Fruit fly (Drosophila melanogaster) whole organism, embryonic: ENCODE measurements around the gene CG5180.

ENCODE experiments used
- B-H1 ChIP-seq: fragments of 200-800 bp; sonication (Bioruptor generic); IDR thresholded peaks from 3 replicates; pipeline ENCODE4 v1.3.6; 2022; ENCODE audit warnings: missing biosample characterization, missing genetic modification characterization
- B-H2 ChIP-seq: fragments of 200-800 bp; sonication (Bioruptor generic); optimal IDR thresholded peaks from 2 replicates; lab custom pipeline; 2018; ENCODE audit warnings: missing biosample characterization, mild to moderate bottlenecking, missing genetic modification characterization
- CG10543 ChIP-seq: fragments of 200-800 bp; sonication (Bioruptor generic); optimal IDR thresholded peaks from 3 replicates; lab custom pipeline; 2017; ENCODE audit warnings: missing biosample characterization, mild to moderate bottlenecking, missing genetic modification characterization, moderate library complexity
- CG10979 ChIP-seq: fragments of 200-800 bp; sonication (Bioruptor generic); optimal IDR thresholded peaks from 2 replicates; lab custom pipeline; 2018; ENCODE audit warnings: missing biosample characterization, mild to moderate bottlenecking, missing genetic modification characterization, moderate library complexity
- CG11560 ChIP-seq: fragments of 200-800 bp; sonication (Bioruptor generic); IDR thresholded peaks from 3 replicates; pipeline ENCODE4 v1.3.6; 2022; ENCODE audit warnings: missing biosample characterization, missing genetic modification characterization
- CG12071 ChIP-seq: fragments of 200-800 bp; sonication (Bioruptor generic); optimal IDR thresholded peaks from 3 replicates; lab custom pipeline; 2018; ENCODE audit warnings: missing biosample characterization, mild to moderate bottlenecking, missing genetic modification characterization
- CG12769 ChIP-seq: fragments of 200-800 bp; sonication (Bioruptor generic); optimal IDR thresholded peaks from 2 replicates; lab custom pipeline; 2019; ENCODE audit warnings: missing biosample characterization, mild to moderate bottlenecking, missing genetic modification characterization, moderate library complexity
- CG14014 ChIP-seq: fragments of 200-800 bp; sonication (Bioruptor generic); IDR thresholded peaks from 2 replicates; pipeline ENCODE4 v1.3.6; 2022; ENCODE audit warnings: missing biosample characterization, missing genetic modification characterization
- CG14860 ChIP-seq: fragments of 200-800 bp; sonication (Bioruptor generic); IDR thresholded peaks from 3 replicates; pipeline ENCODE4 v1.3.6; 2022; ENCODE audit warnings: missing biosample characterization, missing genetic modification characterization; ENCODE audit not compliant: partially characterized antibody
- CG15011 ChIP-seq: fragments of 200-800 bp; sonication (Bioruptor generic); optimal IDR thresholded peaks from 3 replicates; lab custom pipeline; 2018; ENCODE audit warnings: missing biosample characterization, mild to moderate bottlenecking, missing genetic modification characterization
- CG15269 ChIP-seq: fragments of 200-800 bp; sonication (Bioruptor generic); optimal IDR thresholded peaks from 2 replicates; lab custom pipeline; 2018; ENCODE audit warnings: missing biosample characterization, mild to moderate bottlenecking, missing genetic modification characterization, moderate library complexity
- CG15479 ChIP-seq: fragments of 200-800 bp; sonication (Bioruptor generic); optimal IDR thresholded peaks from 3 replicates; lab custom pipeline; 2019; ENCODE audit warnings: missing biosample characterization, mild to moderate bottlenecking, missing genetic modification characterization, moderate library complexity
- CG1603 ChIP-seq: fragments of 200-800 bp; sonication (Bioruptor generic); optimal IDR thresholded peaks from 2 replicates; lab custom pipeline; 2019; ENCODE audit warnings: missing biosample characterization, mild to moderate bottlenecking, missing genetic modification characterization, moderate library complexity
- CG17186 ChIP-seq: fragments of 200-800 bp; sonication (Bioruptor generic); optimal IDR thresholded peaks from 3 replicates; lab custom pipeline; 2017; ENCODE audit warnings: missing biosample characterization, missing genetic modification reagents, missing genetic modification characterization
- CG17612 ChIP-seq: fragments of 200-800 bp; sonication (Bioruptor generic); IDR thresholded peaks from 2 replicates; pipeline ENCODE4 v1.3.6; 2022; ENCODE audit warnings: missing biosample characterization, missing genetic modification characterization
- CG1832 ChIP-seq: fragments of 200-800 bp; sonication (Bioruptor generic); optimal IDR thresholded peaks from 2 replicates; lab custom pipeline; 2017; ENCODE audit warnings: missing biosample characterization, mild to moderate bottlenecking, missing genetic modification characterization, inconsistent platforms
- CG30020 ChIP-seq: fragments of 200-800 bp; optimal IDR thresholded peaks from 2 replicates; lab custom pipeline; 2019; ENCODE audit warnings: missing biosample characterization, mild to moderate bottlenecking, missing genetic modification characterization, moderate library complexity
- CG3065 ChIP-seq: fragments of 200-800 bp; sonication (Bioruptor generic); optimal IDR thresholded peaks from 2 replicates; lab custom pipeline; 2016; ENCODE audit warnings: missing biosample characterization, missing genetic modification characterization
- CG31365 ChIP-seq: fragments of 200-800 bp; sonication (Bioruptor generic); optimal IDR thresholded peaks from 2 replicates; lab custom pipeline; 2018; ENCODE audit warnings: missing biosample characterization, mild to moderate bottlenecking, missing genetic modification characterization
- CG32767 ChIP-seq: fragments of 200-800 bp; sonication (Bioruptor generic); IDR thresholded peaks from 2 replicates; pipeline ENCODE4 v1.3.6; 2022; ENCODE audit warnings: missing biosample characterization, missing genetic modification characterization
- CG4424 ChIP-seq: fragments of 200-800 bp; sonication (Bioruptor generic); optimal IDR thresholded peaks from 3 replicates; lab custom pipeline; 2016; ENCODE audit warnings: missing biosample characterization, missing genetic modification characterization
- CG5180 ChIP-seq: fragments of 200-800 bp; sonication (Bioruptor generic); optimal IDR thresholded peaks from 3 replicates; lab custom pipeline; 2017; ENCODE audit warnings: missing biosample characterization, missing genetic modification characterization, mild to moderate bottlenecking, moderate library complexity, missing genetic modification reagents
- CG6765 ChIP-seq: fragments of 200-800 bp; sonication (Bioruptor generic); optimal IDR thresholded peaks from 3 replicates; lab custom pipeline; 2017; ENCODE audit warnings: missing biosample characterization, mild to moderate bottlenecking, missing genetic modification characterization
- CG6854 ChIP-seq: fragments of 200-800 bp; sonication (Bioruptor generic); optimal IDR thresholded peaks from 3 replicates; lab custom pipeline; 2017; ENCODE audit warnings: missing biosample characterization, mild to moderate bottlenecking, missing genetic modification characterization
- CG8765 ChIP-seq: fragments of 200-800 bp; sonication (Bioruptor generic); IDR thresholded peaks from 2 replicates; pipeline ENCODE4 v1.3.6; 2022; ENCODE audit warnings: missing biosample characterization, missing genetic modification characterization
- CG9215 ChIP-seq: fragments of 200-800 bp; sonication (Bioruptor generic); IDR thresholded peaks from 2 replicates; pipeline ENCODE4 v1.3.6; 2022; ENCODE audit warnings: missing biosample characterization, missing genetic modification characterization
- CG9932 ChIP-seq: fragments of 200-800 bp; sonication (Bioruptor generic); IDR thresholded peaks from 2 replicates; pipeline ENCODE4 v1.3.6; 2022; ENCODE audit warnings: missing biosample characterization, missing genetic modification characterization
- CHES-1-like ChIP-seq: fragments of 200-800 bp; sonication (Bioruptor generic); optimal IDR thresholded peaks from 2 replicates; lab custom pipeline; 2016; ENCODE audit warnings: missing biosample characterization, missing genetic modification characterization
- Dfd ChIP-seq, 2 experiments: fragments of >200 bp; optimal IDR thresholded peaks; 2 replicates each; lab custom pipeline; 2017; ENCODE audit warnings: missing biosample characterization in 2 of 2, missing genetic modification characterization in 2 of 2
- Hr78 ChIP-seq, 2 experiments: fragments of 200-800 bp in 1 of 2; fragments of >200 bp in 1 of 2; sonication (Bioruptor generic) in 1 of 2; optimal IDR thresholded peaks; 2 replicates each; lab custom pipeline; 2017 to 2019; ENCODE audit warnings: missing biosample characterization in 2 of 2, missing genetic modification characterization in 2 of 2, mild to moderate bottlenecking in 1 of 2, moderate library complexity in 1 of 2
- Meics ChIP-seq: fragments of 200-800 bp; sonication (Bioruptor generic); optimal IDR thresholded peaks from 2 replicates; lab custom pipeline; 2017; ENCODE audit warnings: missing biosample characterization, mild to moderate bottlenecking, missing genetic modification characterization
- Side ChIP-seq: fragments of 200-800 bp; sonication (Bioruptor generic); optimal IDR thresholded peaks from 2 replicates; lab custom pipeline; 2016; ENCODE audit warnings: missing biosample characterization, missing genetic modification characterization
- Sin3A ChIP-seq: fragments of >200 bp; optimal IDR thresholded peaks from 2 replicates; lab custom pipeline; 2018
- Sox102F ChIP-seq: fragments of 200-800 bp; sonication (Bioruptor generic); optimal IDR thresholded peaks from 2 replicates; lab custom pipeline; 2018; ENCODE audit warnings: missing biosample characterization, mild to moderate bottlenecking, missing genetic modification characterization, moderate library complexity
- YL-1 ChIP-seq: fragments of 200-800 bp; sonication (Bioruptor generic); optimal IDR thresholded peaks from 3 replicates; lab custom pipeline; 2017; ENCODE audit warnings: missing biosample characterization, mild to moderate bottlenecking, missing genetic modification characterization
- bab2 ChIP-seq: fragments of 200-800 bp; sonication (Bioruptor generic); optimal IDR thresholded peaks from 2 replicates; lab custom pipeline; 2016; ENCODE audit warnings: missing biosample characterization, missing genetic modification characterization
- bigmax ChIP-seq: fragments of 200-800 bp; sonication (Bioruptor generic); optimal IDR thresholded peaks from 2 replicates; lab custom pipeline; 2018; ENCODE audit warnings: missing biosample characterization, mild to moderate bottlenecking, missing genetic modification characterization
- grau ChIP-seq: fragments of 200-800 bp; optimal IDR thresholded peaks from 3 replicates; lab custom pipeline; 2019; ENCODE audit warnings: missing biosample characterization, mild to moderate bottlenecking, missing genetic modification characterization, moderate library complexity
- gt ChIP-seq: fragments of 200-800 bp; sonication (Bioruptor generic); IDR thresholded peaks from 2 replicates; pipeline ENCODE4 v1.3.6; 2022; ENCODE audit warnings: missing biosample characterization, missing genetic modification characterization
- insv ChIP-seq, 2 experiments: fragments of 200-800 bp; sonication (Bioruptor generic); optimal IDR thresholded peaks; 3 replicates each; lab custom pipeline; 2016 to 2018; ENCODE audit warnings: missing biosample characterization in 2 of 2, missing genetic modification characterization in 2 of 2
- lab ChIP-seq: fragments of 200-800 bp; sonication (Bioruptor generic); optimal IDR thresholded peaks from 3 replicates; lab custom pipeline; 2017; ENCODE audit warnings: missing biosample characterization, missing genetic modification characterization, mild to moderate bottlenecking, moderate library complexity, missing genetic modification reagents
- lilli ChIP-seq: fragments of 200-800 bp; sonication (Bioruptor generic); optimal IDR thresholded peaks from 3 replicates; lab custom pipeline; 2016; ENCODE audit warnings: missing biosample characterization, missing genetic modification characterization
- lov ChIP-seq, 2 experiments: fragments of 200-800 bp in 1 of 2; fragments of >200 bp in 1 of 2; sonication (Bioruptor generic) in 1 of 2; IDR thresholded peaks in 1 of 2; optimal IDR thresholded peaks in 1 of 2; 2 replicates in 1 of 2; 3 replicates in 1 of 2; pipeline versions ENCODE4 v1.3.6 to Lab custom; 2017 to 2022; ENCODE audit warnings: missing biosample characterization in 1 of 2, missing genetic modification characterization in 1 of 2
- nerfin-1 ChIP-seq: fragments of 200-800 bp; sonication (Bioruptor generic); optimal IDR thresholded peaks from 3 replicates; lab custom pipeline; 2019; ENCODE audit warnings: missing biosample characterization, mild to moderate bottlenecking, missing genetic modification characterization, moderate library complexity
- nmo ChIP-seq: fragments of 200-800 bp; sonication (Bioruptor generic); optimal IDR thresholded peaks from 2 replicates; lab custom pipeline; 2018; ENCODE audit warnings: missing biosample characterization, mild to moderate bottlenecking, missing genetic modification characterization, moderate library complexity
- pfk ChIP-seq: fragments of 200-800 bp; sonication (Bioruptor generic); optimal IDR thresholded peaks from 2 replicates; lab custom pipeline; 2018; ENCODE audit warnings: missing biosample characterization, mild to moderate bottlenecking, missing genetic modification characterization, moderate library complexity
- pum ChIP-seq: fragments of 200-800 bp; sonication (Bioruptor generic); optimal IDR thresholded peaks from 2 replicates; lab custom pipeline; 2016; ENCODE audit warnings: missing biosample characterization, missing genetic modification characterization
- tap ChIP-seq: fragments of 200-800 bp; optimal IDR thresholded peaks from 3 replicates; lab custom pipeline; 2019; ENCODE audit warnings: missing biosample characterization, mild to moderate bottlenecking, missing genetic modification characterization, moderate library complexity
- unpg ChIP-seq: fragments of 200-800 bp; sonication (Bioruptor generic); optimal IDR thresholded peaks from 3 replicates; lab custom pipeline; 2018; ENCODE audit warnings: missing biosample characterization, mild to moderate bottlenecking, missing genetic modification characterization, moderate library complexity

The CG5180 gene

DNA sequence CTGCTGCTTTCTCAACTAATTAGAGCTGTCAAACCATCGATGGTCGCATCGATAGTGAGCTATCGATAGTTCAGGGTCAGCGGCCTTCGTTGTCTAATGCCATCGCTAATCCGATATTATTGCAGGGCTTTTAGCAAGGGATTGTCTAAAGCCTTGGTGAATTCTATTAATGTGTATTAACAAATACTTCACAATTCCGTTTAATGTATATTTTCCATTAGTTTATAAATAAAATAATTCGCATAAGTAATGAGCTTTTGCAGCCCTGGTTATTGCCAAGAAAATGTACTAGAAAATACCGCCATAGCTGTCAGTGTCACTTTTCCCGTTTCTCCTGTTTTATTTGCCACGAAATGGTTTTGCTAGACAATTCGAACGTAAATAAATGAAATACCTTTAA, 22.1 kb downstream of the CG5180 start, which contains the start of the genes EloB and Srp14 (continued):
- peak; percentile 86 for TF ChIP-seq CHES-1-like (GFP tag; lab: Kevin White, UChicago)
- peak; percentile 53 for TF ChIP-seq Side
- TF ChIP-seq CG9215 (GFP tag; lab: Robert Waterston, UW), result peak; percentile 72
- TF ChIP-seq CG1832 (GFP tag; lab: Kevin White, UChicago), result no peak
- peak; percentile 2 for TF ChIP-seq bigmax
- TF ChIP-seq B-H1 (GFP tag; lab: Robert Waterston, UW), result peak; percentile 43; the same call in 2 of the 3 replicates
- TF ChIP-seq CG15011 (GFP tag; lab: Kevin White, UChicago), result no peak
- TF ChIP-seq CG1603, result peak; percentile 85
- peak; percentile 84 for TF ChIP-seq CG4424 (GFP tag; lab: Kevin White, UChicago)
- TF ChIP-seq CG9932 (GFP tag; lab: Robert Waterston, UW), result peak; percentile 95
- no peak for TF ChIP-seq CG5180 (GFP tag; lab: Kevin White, UChicago)
- TF ChIP-seq CG17612 (GFP tag; lab: Robert Waterston, UW), result peak; percentile 40; the same call in 1 of the 2 replicates
- TF ChIP-seq YL-1 (GFP tag; lab: Kevin White, UChicago), result peak; percentile 95
- peak; percentile 85 for TF ChIP-seq unpg
- peak; percentile 51; the same call in 1 of the 3 replicates for TF ChIP-seq CG11560
- no peak for TF ChIP-seq pfk (GFP tag; lab: Kevin White, UChicago)
- peak in 1 of 2 experiments; percentile 87 for TF ChIP-seq Hr78 (GFP tag; optimal IDR thresholded peaks at IDR 0.05; lab: Kevin White, UChicago)
- TF ChIP-seq CG8765 (GFP tag; lab: Robert Waterston, UW), result peak; percentile 69
- TF ChIP-seq bab2 (GFP tag; lab: Kevin White, UChicago), result peak; percentile 83
- peak; percentile 95 for TF ChIP-seq Sin3A (lab: Kevin White, UChicago)
- no peak for TF ChIP-seq CG15269
- TF ChIP-seq pum (GFP tag; lab: Kevin White, UChicago), result peak; percentile 76
- peak; percentile 87 for TF ChIP-seq CG12769 (tag; lab: Kevin White, UChicago)
- peak; percentile 78 for TF ChIP-seq CG6765 (GFP tag; lab: Kevin White, UChicago)
- peak; percentile 70; the same call in 1 of the 2 replicates for TF ChIP-seq CG32767
- TF ChIP-seq CG3065 (GFP tag; lab: Kevin White, UChicago), result peak; percentile 74
- peak; percentile 79 for TF ChIP-seq CG14014 (GFP tag; lab: Robert Waterston, UW)
- TF ChIP-seq gt (GFP tag; lab: Robert Waterston, UW), result no peak; the same call in 1 of the 2 replicates
- no peak for TF ChIP-seq Sox102F (GFP tag; lab: Kevin White, UChicago)
- TF ChIP-seq Meics, result peak; percentile 81
- TF ChIP-seq lab (GFP tag; lab: Kevin White, UChicago), result no peak
- no peak for TF ChIP-seq CG12071 (GFP tag; lab: Kevin White, UChicago)
- peak; percentile 73 for TF ChIP-seq CG10543 (GFP tag; lab: Kevin White, UChicago)
- no peak for TF ChIP-seq Dfd (GFP tag; optimal IDR thresholded peaks at IDR 0.05; lab: Kevin White, UChicago)
- TF ChIP-seq nmo (GFP tag; lab: Kevin White, UChicago), result peak; percentile 89
- peak; percentile 77 for TF ChIP-seq nerfin-1 (tag; lab: Kevin White, UChicago)
- TF ChIP-seq CG6854 (GFP tag; lab: Kevin White, UChicago), result peak; percentile 54
- peak; percentile 67 for TF ChIP-seq CG10979 (tag; lab: Kevin White, UChicago)
- TF ChIP-seq CG30020, result peak; percentile 75
- no peak for TF ChIP-seq lov (optimal IDR thresholded peaks at IDR 0.05; lab: Kevin White, UChicago)
- TF ChIP-seq lov (GFP tag; IDR thresholded peaks at IDR 0.05; lab: Robert Waterston, UW), result no peak
- TF ChIP-seq insv (GFP tag; optimal IDR thresholded peaks at IDR 0.05; lab: Kevin White, UChicago), result peak in 1 of 2 experiments; percentile 52
- peak; percentile 94 for TF ChIP-seq lilli
- peak; percentile 93 for TF ChIP-seq CG14860 (GFP tag; lab: Robert Waterston, UW)
- TF ChIP-seq CG15479 (GFP tag; lab: Kevin White, UChicago), result peak; percentile 2
- TF ChIP-seq B-H2 (GFP tag; lab: Kevin White, UChicago), result peak; percentile 90
- peak; percentile 42 for TF ChIP-seq CG31365
- TF ChIP-seq grau, result peak; percentile 84
- TF ChIP-seq CG17186 (GFP tag; lab: Kevin White, UChicago), result peak; percentile 50
- TF ChIP-seq tap, result peak; percentile 69
